Worm (Caenorhabditis elegans): ENCODE data around the gene sec-3.

DNA sequence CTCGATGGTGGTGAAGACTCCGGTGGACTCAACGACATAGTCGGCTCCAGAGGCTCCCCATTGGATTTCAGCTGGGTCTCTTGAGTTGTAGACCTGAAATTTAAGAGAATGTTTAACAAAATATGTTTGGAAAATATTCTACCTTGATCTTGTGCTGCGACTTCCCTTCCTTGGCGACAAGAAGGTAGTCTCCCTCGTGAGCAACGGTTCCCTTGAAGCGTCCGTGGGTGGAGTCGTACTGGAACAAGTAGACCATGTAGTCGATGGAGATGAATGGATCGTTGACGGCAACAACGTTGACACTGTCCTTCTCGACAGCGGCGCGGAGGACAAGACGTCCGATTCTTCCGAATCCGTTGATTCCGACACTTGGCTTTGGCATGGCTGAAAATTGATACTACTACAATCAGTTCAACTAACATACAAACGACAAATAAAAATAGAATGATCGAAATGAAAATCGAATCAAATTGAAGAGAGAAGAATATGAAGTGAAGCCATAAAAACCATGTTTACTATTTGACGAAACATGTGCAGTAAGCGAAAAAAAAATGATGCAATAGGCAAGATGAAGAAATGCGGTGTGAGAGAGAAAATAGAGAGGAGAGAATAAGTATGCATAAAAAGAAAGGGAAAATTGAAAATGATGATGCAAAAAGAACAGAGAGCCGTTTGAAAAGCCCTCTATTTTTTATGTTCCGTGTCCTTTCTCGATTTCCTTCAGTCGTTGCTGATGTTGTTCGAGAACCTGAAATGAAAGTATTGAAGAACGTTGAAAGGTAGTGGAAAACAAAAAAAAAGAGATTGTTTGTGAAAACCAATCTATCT is 14.9 kb upstream of the sec-3 start, which contains the start of gene gpd-2:
- TF ChIP-seq sptf-1 (tag; optimal IDR thresholded peaks at IDR 0.05) = no peak
- no peak for TF ChIP-seq zag-1 (tag; optimal IDR thresholded peaks at IDR 0.05)
